Worm (Caenorhabditis elegans) whole organism, L3 larva: ENCODE data around the gene ZK287.9.
A peak's percentile ranks its signal among the peaks of the same experiment; 100 is the strongest.

ENCODE experiments used
- R02D3.7 ChIP-seq: fragments of 150-350 bp; optimal IDR thresholded peaks from 2 replicates; lab custom pipeline; 2014; ENCODE audit warnings: missing biosample characterization, missing genetic modification characterization
- ZK546.5 ChIP-seq: sonication (generic microtip); optimal IDR thresholded peaks from 2 replicates; lab custom pipeline; 2017; ENCODE audit warnings: missing biosample characterization, missing genetic modification characterization
- aly-2 ChIP-seq: fragments of 150-350 bp; optimal IDR thresholded peaks from 2 replicates; lab custom pipeline; 2014; ENCODE audit warnings: missing biosample characterization, missing genetic modification characterization
- ama-1 ChIP-seq: fragments of 150-350 bp; optimal IDR thresholded peaks from 2 replicates; lab custom pipeline; 2018
- ceh-16 ChIP-seq: sonication (generic microtip); optimal IDR thresholded peaks from 2 replicates; lab custom pipeline; 2017; ENCODE audit warnings: missing biosample characterization, missing genetic modification characterization
- ceh-28 ChIP-seq: fragments of 150-350 bp; optimal IDR thresholded peaks from 2 replicates; lab custom pipeline; 2014; ENCODE audit warnings: missing biosample characterization, missing genetic modification reagents, missing genetic modification characterization
- ceh-82 ChIP-seq: fragments of 150-350 bp; optimal IDR thresholded peaks from 2 replicates; lab custom pipeline; 2014; ENCODE audit warnings: missing biosample characterization, missing genetic modification characterization
- ceh-9 ChIP-seq: sonication (generic microtip); optimal IDR thresholded peaks from 2 replicates; lab custom pipeline; 2018; ENCODE audit warnings: missing biosample characterization, missing genetic modification characterization
- daf-12 ChIP-seq: fragments of 150-350 bp; optimal IDR thresholded peaks from 2 replicates; lab custom pipeline; 2014; ENCODE audit warnings: missing biosample characterization, missing genetic modification reagents, missing genetic modification characterization
- egl-27 ChIP-seq: sonication (generic microtip); optimal IDR thresholded peaks from 4 replicates; lab custom pipeline; 2017; ENCODE audit warnings: missing biosample characterization, missing genetic modification reagents, missing genetic modification characterization
- egl-5 ChIP-seq: fragments of 150-350 bp; optimal IDR thresholded peaks from 2 replicates; lab custom pipeline; 2017; ENCODE audit warnings: missing biosample characterization, missing genetic modification reagents, missing genetic modification characterization, inconsistent platforms
- elt-1 ChIP-seq: fragments of 150-350 bp; optimal IDR thresholded peaks from 2 replicates; lab custom pipeline; 2014; ENCODE audit warnings: missing biosample characterization, missing genetic modification characterization
- elt-2 ChIP-seq: sonication (generic microtip); optimal IDR thresholded peaks from 2 replicates; lab custom pipeline; 2016; ENCODE audit warnings: missing genetic modification reagents, mild to moderate bottlenecking, missing genetic modification characterization, missing compliant biosample characterization
- elt-3 ChIP-seq, 3 experiments: fragments of 150-350 bp in 1 of 3; sonication (generic microtip) in 2 of 3; optimal IDR thresholded peaks; 2 replicates in 2 of 3; 4 replicates in 1 of 3; lab custom pipeline; 2014 to 2017; ENCODE audit warnings: missing biosample characterization in 3 of 3, missing genetic modification characterization in 3 of 3
- eor-1 ChIP-seq, 2 experiments: fragments of 150-350 bp; optimal IDR thresholded peaks; 2 replicates each; lab custom pipeline; 2014 to 2018; ENCODE audit warnings: missing biosample characterization in 2 of 2, missing genetic modification characterization in 2 of 2
- fkh-10 ChIP-seq: sonication (generic microtip); optimal IDR thresholded peaks from 2 replicates; lab custom pipeline; 2017; ENCODE audit warnings: missing biosample characterization, missing genetic modification reagents, missing genetic modification characterization
- fkh-2 ChIP-seq: fragments of 150-350 bp; optimal IDR thresholded peaks from 2 replicates; lab custom pipeline; 2014; ENCODE audit warnings: missing biosample characterization, missing genetic modification reagents, missing genetic modification characterization
- fos-1 ChIP-seq: fragments of 150-350 bp; optimal IDR thresholded peaks from 2 replicates; lab custom pipeline; 2014; ENCODE audit warnings: missing biosample characterization, missing genetic modification characterization
- hmg-11 ChIP-seq: sonication (generic microtip); optimal IDR thresholded peaks from 2 replicates; lab custom pipeline; 2016; ENCODE audit warnings: missing genetic modification characterization, missing compliant biosample characterization
- jun-1 ChIP-seq: fragments of 150-350 bp; optimal IDR thresholded peaks from 2 replicates; lab custom pipeline; 2014; ENCODE audit warnings: missing biosample characterization, missing genetic modification reagents, missing genetic modification characterization
- lin-15B ChIP-seq: fragments of 150-350 bp; optimal IDR thresholded peaks from 2 replicates; lab custom pipeline; 2014; ENCODE audit warnings: missing biosample characterization, missing genetic modification characterization
- lin-39 ChIP-seq: fragments of 150-350 bp; optimal IDR thresholded peaks from 2 replicates; lab custom pipeline; 2018; ENCODE audit warnings: missing biosample characterization, missing genetic modification reagents, missing genetic modification characterization
- lsy-12 ChIP-seq: sonication (generic microtip); optimal IDR thresholded peaks from 2 replicates; lab custom pipeline; 2016; ENCODE audit warnings: mild to moderate bottlenecking, missing genetic modification characterization, missing compliant biosample characterization
- mdl-1 ChIP-seq: fragments of 150-350 bp; optimal IDR thresholded peaks from 2 replicates; lab custom pipeline; 2014; ENCODE audit warnings: missing biosample characterization, missing genetic modification characterization
- nfya-1 ChIP-seq: sonication (generic microtip); optimal IDR thresholded peaks from 2 replicates; lab custom pipeline; 2017; ENCODE audit warnings: missing genetic modification characterization, mild to moderate bottlenecking, missing compliant biosample characterization, antibody characterized with exemption, moderate library complexity; ENCODE audit not compliant: insufficient read depth
- nhr-11 ChIP-seq: fragments of 150-350 bp; optimal IDR thresholded peaks from 2 replicates; lab custom pipeline; 2014; ENCODE audit warnings: missing biosample characterization, missing genetic modification characterization
- nhr-12 ChIP-seq: fragments of 150-350 bp; optimal IDR thresholded peaks from 2 replicates; lab custom pipeline; 2014; ENCODE audit warnings: missing biosample characterization, missing genetic modification characterization
- nhr-23 ChIP-seq: fragments of 150-350 bp; optimal IDR thresholded peaks from 2 replicates; lab custom pipeline; 2014; ENCODE audit warnings: missing biosample characterization, missing genetic modification reagents, missing genetic modification characterization
- nhr-237 ChIP-seq: fragments of 150-350 bp; optimal IDR thresholded peaks from 2 replicates; lab custom pipeline; 2014; ENCODE audit warnings: missing biosample characterization, missing genetic modification characterization
- nhr-28 ChIP-seq: fragments of 150-350 bp; optimal IDR thresholded peaks from 2 replicates; lab custom pipeline; 2014; ENCODE audit warnings: missing biosample characterization, missing genetic modification characterization
- nhr-43 ChIP-seq: sonication (generic microtip); optimal IDR thresholded peaks from 2 replicates; lab custom pipeline; 2016; ENCODE audit warnings: mild to moderate bottlenecking, missing genetic modification characterization, missing compliant biosample characterization; ENCODE audit not compliant: poor library complexity, severe bottlenecking
- nhr-67 ChIP-seq: fragments of 150-350 bp; optimal IDR thresholded peaks from 2 replicates; lab custom pipeline; 2014; ENCODE audit warnings: missing biosample characterization, missing genetic modification characterization
- nhr-76 ChIP-seq: fragments of 150-350 bp; sonication (generic microtip); optimal IDR thresholded peaks from 5 replicates; lab custom pipeline; 2014; ENCODE audit warnings: missing biosample characterization, missing genetic modification characterization
- nhr-77 ChIP-seq: fragments of 150-350 bp; optimal IDR thresholded peaks from 2 replicates; lab custom pipeline; 2014; ENCODE audit warnings: missing biosample characterization, missing genetic modification characterization
- pha-4 ChIP-seq: fragments of 150-350 bp; optimal IDR thresholded peaks from 2 replicates; lab custom pipeline; 2014; ENCODE audit warnings: missing biosample characterization, missing genetic modification reagents, missing genetic modification characterization
- pqm-1 ChIP-seq: fragments of 150-350 bp; optimal IDR thresholded peaks from 2 replicates; lab custom pipeline; 2017; ENCODE audit warnings: missing biosample characterization, missing genetic modification characterization, inconsistent platforms
- sea-2 ChIP-seq: fragments of 150-350 bp; sonication (generic microtip); optimal IDR thresholded peaks from 4 replicates; lab custom pipeline; 2014; ENCODE audit warnings: missing biosample characterization, missing genetic modification reagents, missing genetic modification characterization
- skn-1 ChIP-seq: fragments of 150-350 bp; optimal IDR thresholded peaks from 2 replicates; lab custom pipeline; 2014; ENCODE audit warnings: missing biosample characterization, missing genetic modification characterization
- tbx-2 ChIP-seq: sonication (generic microtip); optimal IDR thresholded peaks from 2 replicates; lab custom pipeline; 2016; ENCODE audit warnings: mild to moderate bottlenecking, missing genetic modification characterization, missing compliant biosample characterization
- unc-39 ChIP-seq: sonication (generic microtip); optimal IDR thresholded peaks from 4 replicates; lab custom pipeline; 2017; ENCODE audit warnings: missing biosample characterization, missing genetic modification characterization
- zag-1 ChIP-seq: fragments of 150-350 bp; optimal IDR thresholded peaks from 2 replicates; lab custom pipeline; 2014; ENCODE audit warnings: missing biosample characterization, missing genetic modification characterization
- ztf-11 ChIP-seq: fragments of 150-350 bp; optimal IDR thresholded peaks from 2 replicates; lab custom pipeline; 2014; ENCODE audit warnings: missing biosample characterization, missing genetic modification characterization
- ztf-4 ChIP-seq: fragments of 150-350 bp; optimal IDR thresholded peaks from 2 replicates; lab custom pipeline; 2014; ENCODE audit warnings: missing biosample characterization, missing genetic modification characterization

ZK287.9 gene

DNA sequence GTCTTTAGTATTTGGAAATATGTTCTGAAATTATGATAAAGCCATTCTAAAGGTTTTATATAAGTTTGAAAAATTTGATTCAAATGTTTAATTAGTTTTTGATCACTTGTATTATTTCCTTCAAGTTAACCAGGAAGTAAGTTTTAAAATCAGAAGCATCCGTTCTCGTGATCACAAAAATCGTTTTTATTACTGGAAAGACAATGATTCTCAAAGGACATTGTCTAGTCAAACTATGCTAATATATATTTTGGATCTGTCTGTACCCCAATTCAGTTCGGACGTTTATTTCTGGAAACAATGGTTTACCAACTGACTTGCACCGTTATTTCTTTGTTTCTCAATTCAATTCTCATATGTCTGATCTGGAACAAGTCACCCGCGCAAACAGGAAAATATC lies 37.2 kb downstream of the ZK287.9 start, which contains the start of gene str-188:
Gene str-188 (plus strand): TSS at position 301 of the 400 bp plus-strand sequence.
- no peak for TF ChIP-seq elt-1 (tag; lab: Kevin White, UChicago)
- no peak for TF ChIP-seq lsy-12 (tag; lab: Kevin White, UChicago)
- TF ChIP-seq fos-1 = no peak
- no peak for TF ChIP-seq nhr-77 (tag; lab: Kevin White, UChicago)
- TF ChIP-seq egl-27 (tag; lab: Kevin White, UChicago) = no peak
- no peak for TF ChIP-seq ztf-4
- no peak for TF ChIP-seq fkh-2
- TF ChIP-seq eor-1 (tag; optimal IDR thresholded peaks at IDR 0.05; lab: Kevin White, UChicago) = no peak
- TF ChIP-seq ceh-28 (tag; lab: Kevin White, UChicago) = no peak
- no peak for TF ChIP-seq fkh-10
- TF ChIP-seq aly-2 (tag; lab: Kevin White, UChicago) = no peak

DNA sequence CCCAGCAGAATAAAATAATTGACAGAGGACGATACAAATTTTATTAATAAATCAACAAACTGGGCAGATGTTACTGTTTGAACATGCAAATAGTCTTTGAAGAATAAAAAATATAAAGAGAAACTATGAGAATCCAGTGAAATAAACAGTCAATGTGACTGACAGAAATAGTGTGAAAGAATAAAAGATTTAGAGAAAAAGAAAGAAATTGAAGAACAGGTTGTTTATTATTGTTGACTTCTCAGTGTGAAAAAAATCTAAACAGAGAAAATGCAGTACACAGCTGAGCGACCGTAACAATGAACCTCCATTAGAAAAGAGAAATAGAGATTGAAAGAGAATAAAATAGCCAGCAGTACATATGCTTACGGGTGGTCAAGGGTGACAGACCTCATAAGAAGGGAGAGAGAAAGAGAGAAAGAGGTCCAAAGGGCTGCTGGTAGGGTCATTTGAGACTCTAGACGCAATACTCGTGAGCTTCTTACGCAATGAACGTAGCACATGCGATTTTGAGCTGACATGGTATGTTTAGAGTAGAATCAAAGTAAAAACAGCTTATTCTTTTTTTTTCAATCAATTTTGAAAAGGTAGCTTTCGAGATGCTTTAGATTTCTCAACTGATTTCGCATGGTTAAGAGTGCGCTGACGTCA lies 45.0 kb downstream of the ZK287.9 start, which contains the start of gene slcr-46.3:
Gene slcr-46.3 (minus strand): TSS at position 86 of the 651 bp plus-strand sequence.
- TF ChIP-seq ztf-4 (no peak), daf-12 (tag; lab: Kevin White, UChicago) (no peak), pha-4 (tag; lab: Kevin White, UChicago) (peak; percentile 89), ceh-16 (tag; lab: Kevin White, UChicago) (no peak)

DNA sequence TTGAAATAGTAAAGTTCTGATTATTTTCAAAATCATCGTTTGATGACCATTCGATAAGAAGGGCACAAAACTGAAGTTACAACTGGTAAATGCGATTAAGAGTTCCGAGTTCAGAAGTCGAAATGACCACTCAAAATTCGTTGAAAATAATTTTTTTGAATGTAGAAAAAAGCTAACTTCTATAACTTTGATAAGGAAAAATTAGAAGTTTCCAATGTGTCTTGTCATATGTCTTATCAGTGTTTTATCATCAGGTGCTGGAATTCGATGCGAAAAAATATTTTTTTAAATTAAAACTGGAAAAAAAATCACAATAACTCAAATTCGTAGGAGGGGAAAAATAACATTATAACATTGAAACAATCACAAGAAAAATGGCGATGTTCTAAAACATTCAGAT lies 46.6 kb downstream of the ZK287.9 start:
- TF ChIP-seq pqm-1 (tag; lab: Kevin White, UChicago) (peak; percentile 7), elt-2 (peak; percentile 66), pha-4 (tag; lab: Kevin White, UChicago) (peak; percentile 20), mdl-1 (tag; lab: Kevin White, UChicago) (no peak)

ce11 chrV:9729462-9730162 lies 50.5 kb downstream of the ZK287.9 start, which contains the start of the genes aagr-3 and drap-1:
Gene aagr-3 (minus strand): TSS chrV:9729512.
Gene drap-1 (plus strand): TSS chrV:9730106.
- TF ChIP-seq ama-1 (lab: Kevin White, UChicago) (peak; percentile 14), nhr-77 (tag; lab: Kevin White, UChicago) (no peak), lin-15B (tag; lab: Kevin White, UChicago) (peak; percentile 71), ZK546.5 (no peak), R02D3.7 (no peak), nhr-11 (tag; lab: Kevin White, UChicago) (no peak), zag-1 (no peak), egl-27 (tag; lab: Kevin White, UChicago) (no peak), sea-2 (GFP tag; lab: Kevin White, UChicago) (no peak), fkh-10 (no peak), egl-5 (tag; lab: Kevin White, UChicago) (peak; percentile 67), tbx-2 (tag; lab: Kevin White, UChicago) (no peak), eor-1 (tag; optimal IDR thresholded peaks at IDR 0.05; lab: Kevin White, UChicago) (no peak), hmg-11 (tag; lab: Kevin White, UChicago) (no peak), nhr-28 (tag; lab: Kevin White, UChicago) (no peak), skn-1 (tag; lab: Kevin White, UChicago) (peak; percentile 61), lin-39 (tag; lab: Kevin White, UChicago) (peak; percentile 81), unc-39 (no peak), ceh-9 (tag; lab: Kevin White, UChicago) (no peak), nhr-12 (tag; lab: Kevin White, UChicago) (no peak), nfya-1 (peak; percentile 88), nhr-237 (tag; lab: Kevin White, UChicago) (no peak), jun-1 (no peak), pha-4 (tag; lab: Kevin White, UChicago) (peak; percentile 96), nhr-76 (no peak), ceh-82 (tag; lab: Kevin White, UChicago) (no peak), lsy-12 (tag; lab: Kevin White, UChicago) (no peak), nhr-67 (tag; lab: Kevin White, UChicago) (no peak), elt-1 (tag; lab: Kevin White, UChicago) (no peak), pqm-1 (tag; lab: Kevin White, UChicago) (peak; percentile 63), nhr-43 (tag; lab: Kevin White, UChicago) (no peak), mdl-1 (tag; lab: Kevin White, UChicago) (no peak), elt-2 (peak; percentile 68), ztf-4 (no peak), elt-3 (tag; optimal IDR thresholded peaks at IDR 0.05; lab: Kevin White, UChicago) (no peak), fos-1 (no peak), aly-2 (tag; lab: Kevin White, UChicago) (no peak), nhr-23 (tag; lab: Kevin White, UChicago) (peak; percentile 55), ceh-28 (tag; lab: Kevin White, UChicago) (no peak), ceh-16 (tag; lab: Kevin White, UChicago) (no peak), ztf-11 (tag; lab: Kevin White, UChicago) (no peak)
